Worm (Caenorhabditis elegans): ENCODE measurements around the gene ccnk-1.

ccnk-1 gene

ce11 chrV:14645817-14646789 lies 33.8 kb downstream of the ccnk-1 start, which contains the start of the genes rfc-1 and pmp-3 (continued):
- no peak for TF ChIP-seq aptf-3 (GFP tag; IDR thresholded peaks at IDR 0.05)
- no peak for TF ChIP-seq F39B2.1 (GFP tag; IDR thresholded peaks at IDR 0.05)
- TF ChIP-seq ztf-3 (GFP tag; optimal IDR thresholded peaks at IDR 0.05) = no peak
- no peak for TF ChIP-seq B0261.1 (tag; optimal IDR thresholded peaks at IDR 0.05)
- TF ChIP-seq lin-40 (tag; optimal IDR thresholded peaks at IDR 0.05) = no peak
- no peak for TF ChIP-seq madf-3 (GFP tag; IDR thresholded peaks at IDR 0.05)
- no peak for TF ChIP-seq F37B4.10 (GFP tag; IDR thresholded peaks at IDR 0.05)
- no peak for TF ChIP-seq T07F8.4 (tag; optimal IDR thresholded peaks at IDR 0.05)
- TF ChIP-seq nhr-179 (tag; optimal IDR thresholded peaks at IDR 0.05) = no peak
- 0 out of 2 replicates have a peak, but pooled peaks have one; percentile 33 for TF ChIP-seq hsf-1 (GFP tag; IDR thresholded peaks at IDR 0.05)
- no peak for TF ChIP-seq tbp1 (GFP tag; optimal IDR thresholded peaks at IDR 0.05)
- TF ChIP-seq tbx-9 (tag; optimal IDR thresholded peaks at IDR 0.05; ENCODE audit: borderline replicate concordance) = no peak
- TF ChIP-seq ZK185.1 (tag; optimal IDR thresholded peaks at IDR 0.05; ENCODE audit: poor library complexity, severe bottlenecking) = no peak
- no peak for TF ChIP-seq repo-1 (tag; optimal IDR thresholded peaks at IDR 0.05)
- no peak for TF ChIP-seq B0019.2 (GFP tag; conservative IDR thresholded peaks at IDR 0.05)
- TF ChIP-seq ceh-27 (GFP tag; optimal IDR thresholded peaks at IDR 0.05) = no peak
- no peak for TF ChIP-seq attf-5 (GFP tag; optimal IDR thresholded peaks at IDR 0.05)
- TF ChIP-seq him-1 (tag; optimal IDR thresholded peaks at IDR 0.05) = peak; percentile 25
- TF ChIP-seq hmg-1.2 (GFP tag; IDR thresholded peaks at IDR 0.05) = no peak
- no peak for TF ChIP-seq C17E4.6 (GFP tag; IDR thresholded peaks at IDR 0.05)
- no peak for TF ChIP-seq Y53G8AR.9 (GFP tag; conservative IDR thresholded peaks at IDR 0.05)
- TF ChIP-seq athp-1 (tag; optimal IDR thresholded peaks at IDR 0.05) = no peak
- TF ChIP-seq zfh-2 (GFP tag; conservative IDR thresholded peaks at IDR 0.05) = no peak
- peak; percentile 61 for TF ChIP-seq F23B12.7 (tag; optimal IDR thresholded peaks at IDR 0.05; ENCODE audit: insufficient read depth)
- TF ChIP-seq ztf-6 (GFP tag; IDR thresholded peaks at IDR 0.05) = no peak
- TF ChIP-seq hlh-12 (tag; optimal IDR thresholded peaks at IDR 0.05) = no peak
- no peak for TF ChIP-seq egrh-3 (GFP tag; IDR thresholded peaks at IDR 0.05)
- no peak for TF ChIP-seq ceh-40 (GFP tag; IDR thresholded peaks at IDR 0.05)
- no peak for TF ChIP-seq ceh-100 (GFP tag; IDR thresholded peaks at IDR 0.05)
- no peak for TF ChIP-seq nhr-90 (tag; optimal IDR thresholded peaks at IDR 0.05)
- no peak for TF ChIP-seq lsy-27 (tag; optimal IDR thresholded peaks at IDR 0.05; ENCODE audit: borderline replicate concordance, insufficient read depth)
- peak; percentile 66 for TF ChIP-seq xnd-1 (tag; optimal IDR thresholded peaks at IDR 0.05)
- no peak for TF ChIP-seq egl-18 (GFP tag; IDR thresholded peaks at IDR 0.05)
- TF ChIP-seq F55B11.4 (tag; optimal IDR thresholded peaks at IDR 0.05; ENCODE audit: borderline replicate concordance, insufficient read depth) = no peak
- TF ChIP-seq snpc-3.4 (tag; optimal IDR thresholded peaks at IDR 0.05) = no peak
- TF ChIP-seq hlh-26 (GFP tag; conservative IDR thresholded peaks at IDR 0.05) = no peak
- TF ChIP-seq ztf-26 (tag; optimal IDR thresholded peaks at IDR 0.05) = no peak
- TF ChIP-seq attf-6 (GFP tag; IDR thresholded peaks at IDR 0.05) = no peak
- TF ChIP-seq madf-8 (GFP tag; conservative IDR thresholded peaks at IDR 0.05) = peak; percentile 78
- TF ChIP-seq ztf-25 (GFP tag; IDR thresholded peaks at IDR 0.05) = no peak
- TF ChIP-seq F57A8.1 (GFP tag; optimal IDR thresholded peaks at IDR 0.05) = no peak
- TF ChIP-seq pha-4 (tag; optimal IDR thresholded peaks at IDR 0.05) = no peak
- TF ChIP-seq nfya-1 (tag; optimal IDR thresholded peaks at IDR 0.05; ENCODE audit: borderline replicate concordance, insufficient read depth) = no peak
- no peak for TF ChIP-seq mxl-1 (tag; optimal IDR thresholded peaks at IDR 0.05)
- TF ChIP-seq attf-3 (GFP tag; conservative IDR thresholded peaks at IDR 0.05) = no peak
- no peak for TF ChIP-seq akir-1 (GFP tag; optimal IDR thresholded peaks at IDR 0.05)

Data from whole organism, young adult.